Worm (Caenorhabditis elegans): ENCODE data around the gene F13H10.8.

DNA sequence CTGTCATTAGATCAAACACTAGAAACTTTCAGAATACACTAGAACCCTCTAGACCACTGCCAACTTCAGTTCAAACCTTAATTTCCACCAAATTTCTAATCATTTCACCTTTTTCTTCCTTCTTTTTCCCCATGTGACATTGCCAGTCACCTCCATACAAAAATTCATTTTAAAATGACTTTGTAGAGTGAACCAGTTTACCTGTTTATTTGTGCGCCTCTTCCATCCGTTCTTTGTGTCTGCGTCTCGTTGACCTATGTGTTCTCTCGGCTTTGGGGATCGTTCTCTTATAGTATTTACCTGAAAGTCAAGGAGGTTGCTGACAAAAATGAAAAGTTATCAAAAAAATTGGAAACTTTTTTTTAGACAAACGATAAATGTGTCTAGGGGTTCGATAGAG lies 39.7 kb upstream of the F13H10.8 start:
- no peak for TF ChIP-seq pqm-1 (tag; optimal IDR thresholded peaks at IDR 0.05)
- TF ChIP-seq eor-1 (tag; optimal IDR thresholded peaks at IDR 0.05): no peak
